Fruit fly (Drosophila melanogaster) whole organism, embryonic: Measurements from ENCODE around the gene Trs20.

ENCODE experiments used
- BtbVII ChIP-seq: fragments of 200-800 bp; sonication (Bioruptor generic); optimal IDR thresholded peaks from 3 replicates; lab custom pipeline; 2017; ENCODE audit warnings: missing biosample characterization, mild to moderate bottlenecking, missing genetic modification characterization
- CG10147 ChIP-seq: fragments of 200-800 bp; sonication (Bioruptor generic); optimal IDR thresholded peaks from 2 replicates; lab custom pipeline; 2019; ENCODE audit warnings: missing biosample characterization, mild to moderate bottlenecking, missing genetic modification characterization, moderate library complexity
- CG10979 ChIP-seq: fragments of 200-800 bp; sonication (Bioruptor generic); optimal IDR thresholded peaks from 2 replicates; lab custom pipeline; 2018; ENCODE audit warnings: missing biosample characterization, mild to moderate bottlenecking, missing genetic modification characterization, moderate library complexity
- CG11723 ChIP-seq: fragments of 200-800 bp; sonication (Bioruptor generic); optimal IDR thresholded peaks from 2 replicates; lab custom pipeline; 2017; ENCODE audit warnings: missing biosample characterization, mild to moderate bottlenecking, missing genetic modification characterization
- CG15073 ChIP-seq: fragments of 200-800 bp; sonication (Bioruptor generic); optimal IDR thresholded peaks from 2 replicates; lab custom pipeline; 2016; ENCODE audit warnings: missing biosample characterization, missing genetic modification characterization
- CG15514 ChIP-seq: fragments of 200-800 bp; sonication (Bioruptor generic); optimal IDR thresholded peaks from 3 replicates; lab custom pipeline; 2017; ENCODE audit warnings: missing biosample characterization, missing genetic modification characterization, mild to moderate bottlenecking, moderate library complexity, missing genetic modification reagents
- CG16779 ChIP-seq: fragments of 200-800 bp; sonication (Bioruptor generic); IDR thresholded peaks from 2 replicates; pipeline ENCODE4 v1.3.6; 2022; ENCODE audit warnings: missing biosample characterization, missing genetic modification characterization
- CG16813 ChIP-seq: fragments of 200-800 bp; sonication (Bioruptor generic); IDR thresholded peaks from 3 replicates; pipeline ENCODE4 v1.3.6; 2022; ENCODE audit warnings: missing biosample characterization, missing genetic modification characterization; ENCODE audit not compliant: partially characterized antibody
- CG3407 ChIP-seq: fragments of 200-800 bp; sonication (Bioruptor generic); optimal IDR thresholded peaks from 2 replicates; lab custom pipeline; 2018; ENCODE audit warnings: missing biosample characterization, mild to moderate bottlenecking, missing genetic modification characterization
- CG42726 ChIP-seq: fragments of 200-800 bp; sonication (Bioruptor generic); IDR thresholded peaks from 2 replicates; pipeline ENCODE4 v1.3.6; 2022; ENCODE audit warnings: missing biosample characterization, missing genetic modification characterization; ENCODE audit not compliant: partially characterized antibody
- CG4360 ChIP-seq: fragments of 200-800 bp; sonication (Bioruptor generic); IDR thresholded peaks from 2 replicates; pipeline ENCODE4 v1.3.6; 2022; ENCODE audit warnings: missing biosample characterization, missing genetic modification characterization
- CG4404 ChIP-seq: fragments of 200-800 bp; sonication (Bioruptor generic); IDR thresholded peaks from 2 replicates; pipeline ENCODE4 v1.3.6; 2022; ENCODE audit warnings: missing biosample characterization, missing genetic modification characterization
- CG8765 ChIP-seq: fragments of 200-800 bp; sonication (Bioruptor generic); IDR thresholded peaks from 2 replicates; pipeline ENCODE4 v1.3.6; 2022; ENCODE audit warnings: missing biosample characterization, missing genetic modification characterization
- CG9437 ChIP-seq: fragments of 200-800 bp; sonication (Bioruptor generic); optimal IDR thresholded peaks from 2 replicates; lab custom pipeline; 2018; ENCODE audit warnings: missing biosample characterization, mild to moderate bottlenecking, missing genetic modification characterization
- CrebB ChIP-seq: fragments of 200-800 bp; sonication (Bioruptor generic); optimal IDR thresholded peaks from 3 replicates; lab custom pipeline; 2018; ENCODE audit warnings: missing biosample characterization, mild to moderate bottlenecking, missing genetic modification characterization
- HLH3B ChIP-seq: fragments of 200-800 bp; sonication (Bioruptor generic); IDR thresholded peaks from 2 replicates; pipeline ENCODE4 v1.3.6; 2022; ENCODE audit warnings: missing biosample characterization, missing genetic modification characterization
- Hr3 ChIP-seq: fragments of 200-800 bp; sonication (Bioruptor generic); optimal IDR thresholded peaks from 3 replicates; lab custom pipeline; 2016; ENCODE audit warnings: missing biosample characterization, missing genetic modification characterization
- Lim3 ChIP-seq: fragments of 200-800 bp; sonication (Bioruptor generic); IDR thresholded peaks from 2 replicates; pipeline ENCODE4 v1.3.6; 2022; ENCODE audit warnings: missing biosample characterization, missing genetic modification characterization
- MESR4 ChIP-seq: fragments of 200-800 bp; sonication (Bioruptor generic); optimal IDR thresholded peaks from 2 replicates; lab custom pipeline; 2018; ENCODE audit warnings: missing biosample characterization, mild to moderate bottlenecking, missing genetic modification characterization, moderate library complexity
- Mes4 ChIP-seq: fragments of 200-800 bp; sonication (Bioruptor generic); optimal IDR thresholded peaks from 2 replicates; lab custom pipeline; 2016; ENCODE audit warnings: missing biosample characterization, missing genetic modification characterization
- NC2α ChIP-seq: fragments of 200-800 bp; sonication (Bioruptor generic); optimal IDR thresholded peaks from 2 replicates; lab custom pipeline; 2016; ENCODE audit warnings: missing biosample characterization, missing genetic modification characterization
- Nf-YB ChIP-seq: fragments of 200-800 bp; sonication (Bioruptor generic); optimal IDR thresholded peaks from 3 replicates; lab custom pipeline; 2019; ENCODE audit warnings: missing biosample characterization, mild to moderate bottlenecking, missing genetic modification characterization, moderate library complexity
- Scr ChIP-seq: fragments of 200-800 bp; sonication (Bioruptor generic); IDR thresholded peaks from 2 replicates; pipeline ENCODE4 v1.3.6; 2022; ENCODE audit warnings: missing biosample characterization, missing genetic modification characterization; ENCODE audit not compliant: partially characterized antibody
- Spps ChIP-seq: fragments of 200-800 bp; sonication (Bioruptor generic); optimal IDR thresholded peaks from 2 replicates; lab custom pipeline; 2018; ENCODE audit warnings: missing biosample characterization, mild to moderate bottlenecking, missing genetic modification characterization
- Sry-δ ChIP-seq: fragments of 200-800 bp; sonication (Bioruptor generic); optimal IDR thresholded peaks from 2 replicates; lab custom pipeline; 2016; ENCODE audit warnings: missing biosample characterization, missing genetic modification characterization
- Taf1 ChIP-seq: fragments of 200-800 bp; sonication (Bioruptor generic); IDR thresholded peaks from 2 replicates; pipeline ENCODE4 v1.3.6; 2022; ENCODE audit warnings: missing biosample characterization, missing genetic modification characterization
- br ChIP-seq: fragments of >200 bp; optimal IDR thresholded peaks from 2 replicates; lab custom pipeline; 2017
- cato ChIP-seq: fragments of 200-800 bp; sonication (Bioruptor generic); optimal IDR thresholded peaks from 2 replicates; lab custom pipeline; 2016; ENCODE audit warnings: missing biosample characterization, missing genetic modification characterization, borderline replicate concordance
- ci ChIP-seq: fragments of 200-800 bp; sonication (Bioruptor generic); IDR thresholded peaks from 3 replicates; pipeline ENCODE4 v1.3.6; 2022; ENCODE audit warnings: missing biosample characterization, missing genetic modification characterization
- corto ChIP-seq: fragments of 200-800 bp; sonication (Bioruptor generic); optimal IDR thresholded peaks from 2 replicates; lab custom pipeline; 2016; ENCODE audit warnings: missing biosample characterization, mild to moderate bottlenecking, missing genetic modification characterization, moderate library complexity
- croc ChIP-seq: fragments of 200-800 bp; sonication (Bioruptor generic); conservative IDR thresholded peaks from 3 replicates; pipeline ENCODE4 v1.3.6; 2022; ENCODE audit warnings: missing biosample characterization, missing genetic modification characterization
- da ChIP-seq: fragments of 200-800 bp; sonication (Bioruptor generic); optimal IDR thresholded peaks from 2 replicates; lab custom pipeline; 2016; ENCODE audit warnings: missing biosample characterization, missing genetic modification characterization
- emc ChIP-seq: fragments of 200-800 bp; sonication (Bioruptor generic); optimal IDR thresholded peaks from 2 replicates; lab custom pipeline; 2016; ENCODE audit warnings: missing biosample characterization, missing genetic modification characterization
- ems ChIP-seq: fragments of 200-800 bp; sonication (Bioruptor generic); optimal IDR thresholded peaks from 3 replicates; lab custom pipeline; 2016; ENCODE audit warnings: missing biosample characterization, missing genetic modification characterization
- en ChIP-seq: fragments of 200-800 bp; sonication (Bioruptor generic); optimal IDR thresholded peaks from 2 replicates; lab custom pipeline; 2016; ENCODE audit warnings: missing biosample characterization, missing genetic modification characterization
- eve ChIP-seq, 2 experiments: fragments of >200 bp; optimal IDR thresholded peaks; 2 replicates each; lab custom pipeline; 2017; ENCODE audit warnings: missing biosample characterization in 2 of 2, missing genetic modification characterization in 2 of 2
- ewg ChIP-seq: fragments of 200-800 bp; sonication (Bioruptor generic); optimal IDR thresholded peaks from 3 replicates; lab custom pipeline; 2017; ENCODE audit warnings: mild to moderate bottlenecking, missing biosample characterization, missing genetic modification reagents, missing genetic modification characterization
- grn ChIP-seq: fragments of 200-800 bp; sonication (Bioruptor generic); optimal IDR thresholded peaks from 3 replicates; lab custom pipeline; 2017; ENCODE audit warnings: missing biosample characterization, missing genetic modification characterization
- ham ChIP-seq: fragments of 200-800 bp; sonication (Bioruptor generic); IDR thresholded peaks from 2 replicates; pipeline ENCODE4 v1.3.6; 2022; ENCODE audit warnings: missing biosample characterization, missing genetic modification characterization
- hbn ChIP-seq: fragments of 200-800 bp; sonication (Bioruptor generic); IDR thresholded peaks from 2 replicates; pipeline ENCODE4 v1.3.6; 2022; ENCODE audit warnings: missing biosample characterization, missing genetic modification characterization; ENCODE audit not compliant: partially characterized antibody
- hth ChIP-seq: fragments of >200 bp; optimal IDR thresholded peaks from 2 replicates; lab custom pipeline; 2017; ENCODE audit warnings: inconsistent platforms
- maf-S ChIP-seq: fragments of 200-800 bp; sonication (Bioruptor generic); optimal IDR thresholded peaks from 2 replicates; lab custom pipeline; 2016; ENCODE audit warnings: missing biosample characterization, missing genetic modification characterization
- mam ChIP-seq: fragments of 200-800 bp; sonication (Bioruptor generic); optimal IDR thresholded peaks from 3 replicates; lab custom pipeline; 2016; ENCODE audit warnings: missing biosample characterization, missing genetic modification characterization
- nau ChIP-seq: fragments of 200-800 bp; sonication (Bioruptor generic); optimal IDR thresholded peaks from 3 replicates; lab custom pipeline; 2017; ENCODE audit warnings: missing biosample characterization, mild to moderate bottlenecking, missing genetic modification characterization, missing genetic modification reagents
- pum ChIP-seq: fragments of 200-800 bp; sonication (Bioruptor generic); optimal IDR thresholded peaks from 2 replicates; lab custom pipeline; 2016; ENCODE audit warnings: missing biosample characterization, missing genetic modification characterization
- ranshi ChIP-seq: fragments of 200-800 bp; sonication (Bioruptor generic); IDR thresholded peaks from 2 replicates; pipeline ENCODE4 v1.3.6; 2022; ENCODE audit warnings: missing biosample characterization, missing genetic modification characterization
- ssp ChIP-seq: fragments of 200-800 bp; sonication (Bioruptor generic); IDR thresholded peaks from 2 replicates; pipeline ENCODE4 v1.3.6; 2022; ENCODE audit warnings: missing biosample characterization, missing genetic modification characterization
- trem ChIP-seq: fragments of 200-800 bp; optimal IDR thresholded peaks from 3 replicates; lab custom pipeline; 2019; ENCODE audit warnings: missing biosample characterization, mild to moderate bottlenecking, missing genetic modification characterization, moderate library complexity
- twi ChIP-seq: fragments of 200-800 bp; optimal IDR thresholded peaks from 2 replicates; lab custom pipeline; 2019; ENCODE audit warnings: missing biosample characterization, mild to moderate bottlenecking, missing genetic modification characterization, moderate library complexity
- yki ChIP-seq: fragments of >200 bp; optimal IDR thresholded peaks from 3 replicates; lab custom pipeline; 2018
- zfh2 ChIP-seq: fragments of 200-800 bp; sonication (Bioruptor generic); optimal IDR thresholded peaks from 2 replicates; lab custom pipeline; 2016; ENCODE audit warnings: missing biosample characterization, missing genetic modification characterization

Trs20 gene

dm6 chr3L:16112069-16112820 lies 19.2 kb downstream of the Trs20 start, which contains the start of gene Zn72D (continued):
- TF ChIP-seq CG9437: no peak
- no peak for TF ChIP-seq maf-S (GFP tag; lab: Kevin White, UChicago)
- no peak for TF ChIP-seq CG10147 (GFP tag; lab: Kevin White, UChicago)
- no peak for TF ChIP-seq Mes4 (GFP tag; lab: Kevin White, UChicago)
- TF ChIP-seq corto (GFP tag; lab: Kevin White, UChicago): no peak
- TF ChIP-seq da (GFP tag; lab: Kevin White, UChicago): no peak
- peak; percentile 95 for TF ChIP-seq MESR4 (GFP tag; lab: Kevin White, UChicago)
- no peak for TF ChIP-seq pum
- no peak for TF ChIP-seq Lim3 (GFP tag; lab: Robert Waterston, UW)
- TF ChIP-seq CG10979: no peak
- TF ChIP-seq HLH3B (GFP tag; lab: Robert Waterston, UW): no peak
- TF ChIP-seq nau (GFP tag; lab: Kevin White, UChicago): no peak
- peak; percentile 58 for TF ChIP-seq Scr (GFP tag; lab: Robert Waterston, UW)
- no peak for TF ChIP-seq ham (GFP tag; lab: Robert Waterston, UW)
- TF ChIP-seq trem (tag; lab: Kevin White, UChicago): peak; percentile 25
- no peak for TF ChIP-seq yki (lab: Kevin White, UChicago)
- no peak for TF ChIP-seq Spps (tag; lab: Kevin White, UChicago)
- no peak for TF ChIP-seq NC2α (GFP tag; lab: Kevin White, UChicago)
- TF ChIP-seq cato (GFP tag; lab: Kevin White, UChicago): no peak
- no peak for TF ChIP-seq CG4404 (GFP tag; lab: Robert Waterston, UW)
- no peak for TF ChIP-seq CG42726 (GFP tag; lab: Robert Waterston, UW)
- TF ChIP-seq zfh2 (GFP tag; lab: Kevin White, UChicago): peak; percentile 24
- no peak for TF ChIP-seq CG3407 (GFP tag; lab: Kevin White, UChicago)
- no peak for TF ChIP-seq br
- TF ChIP-seq CrebB: no peak
- no peak; the same call in 2 of the 3 replicates for TF ChIP-seq CG16813
- TF ChIP-seq CG16779 (GFP tag; lab: Robert Waterston, UW): no peak
- no peak for TF ChIP-seq croc (GFP tag; lab: Robert Waterston, UW)
- TF ChIP-seq hbn (GFP tag; lab: Robert Waterston, UW): no peak
- TF ChIP-seq, all 482 proteins: peak for 48

- TF ChIP-seq en (GFP tag; lab: Kevin White, UChicago) (peak; percentile 59), CG11723 (GFP tag; lab: Kevin White, UChicago) (no peak), emc (GFP tag; lab: Kevin White, UChicago) (peak; percentile 53), Nf-YB (GFP tag; lab: Kevin White, UChicago) (no peak), BtbVII (no peak), ci (GFP tag; lab: Robert Waterston, UW) (peak; percentile 93), CG15073 (peak; percentile 42), ranshi (GFP tag; lab: Robert Waterston, UW) (peak; percentile 85), Hr3 (GFP tag; lab: Kevin White, UChicago) (peak; percentile 83), CG9437 (peak; percentile 42), mam (GFP tag; lab: Kevin White, UChicago) (peak; percentile 89), grn (GFP tag; lab: Kevin White, UChicago) (no peak), ems (GFP tag; lab: Kevin White, UChicago) (peak; percentile 79), twi (tag; lab: Kevin White, UChicago) (no peak), CG4360 (GFP tag; lab: Robert Waterston, UW) (no peak), ewg (GFP tag; lab: Kevin White, UChicago) (peak; percentile 63), Taf1 (GFP tag; lab: Robert Waterston, UW) (peak; percentile 66), Sry-δ (GFP tag; lab: Kevin White, UChicago) (peak; percentile 61), ssp (GFP tag; lab: Robert Waterston, UW) (peak; percentile 55), CG15514 (peak; percentile 99), eve (GFP tag; optimal IDR thresholded peaks at IDR 0.05; lab: Kevin White, UChicago) (no peak), CG8765 (GFP tag; lab: Robert Waterston, UW) (peak; percentile 75), Scr (GFP tag; lab: Robert Waterston, UW) (peak; percentile 37), hth (lab: Kevin White, UChicago) (no peak), croc (GFP tag; lab: Robert Waterston, UW) (peak; percentile 61)
Measured at dm6 chr3L:16105528-16105927, 25.9 kb downstream of the Trs20 start, which contains the start of the genes IntS9 and CG43295. TSS of gene IntS9 (minus strand) at chr3L:16105627. TSS of gene CG43295 (plus strand) at chr3L:16105852.
